Fruit fly (Drosophila melanogaster): ENCODE measurements at regions not wholly inside any gene's neighbourhood (a gene's known extent, or its start where the extent isn't known, plus 50 kb on each side); places are given as distances from the start of the nearest gene placed in this dataset.
A peak's percentile ranks its signal among the peaks of the same experiment; 100 is the strongest.

DNA sequence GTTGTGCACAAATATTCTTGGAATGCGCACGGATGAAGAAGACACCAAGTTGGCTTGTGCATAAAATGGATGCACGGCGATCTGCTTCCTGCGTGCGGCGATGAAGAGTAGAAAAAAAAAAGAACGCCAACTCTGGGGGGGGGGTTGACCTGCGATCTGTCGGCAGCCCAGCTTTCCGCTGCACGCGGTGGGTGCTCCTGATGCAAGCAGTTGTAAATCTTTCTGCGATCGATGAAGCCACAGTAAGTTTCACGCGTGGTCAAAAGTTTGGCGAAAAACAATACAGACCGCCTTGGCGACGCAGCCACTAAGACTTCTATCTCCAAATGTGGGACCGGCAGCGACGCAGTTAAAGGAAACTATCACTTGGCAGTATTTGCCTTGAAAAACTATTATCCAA is 271.9 kb downstream of the ATbp start:
- TF ChIP-seq CG7357 (GFP tag; IDR thresholded peaks at IDR 0.05) = peak; percentile 59; the same call in 1 of the 3 replicates
- peak; percentile 55; the same call in 1 of the 2 replicates for TF ChIP-seq CG6272 (GFP tag; IDR thresholded peaks at IDR 0.05)
- peak; percentile 70; the same call in 1 of the 4 replicates for TF ChIP-seq Gug (GFP tag; IDR thresholded peaks at IDR 0.05)

Measured in whole organism, embryonic.